Worm (Caenorhabditis elegans) whole organism, early embryonic: ENCODE measurements around the gene tag-180.

Experiments
- ama-1 ChIP-seq: fragments of 150-350 bp; optimal IDR thresholded peaks from 2 replicates; lab custom pipeline; 2014
- ets-7 ChIP-seq: sonication (generic microtip); optimal IDR thresholded peaks from 2 replicates; lab custom pipeline; 2016; ENCODE audit warnings: missing genotype, missing genetic modification characterization, missing compliant biosample characterization

DNA sequence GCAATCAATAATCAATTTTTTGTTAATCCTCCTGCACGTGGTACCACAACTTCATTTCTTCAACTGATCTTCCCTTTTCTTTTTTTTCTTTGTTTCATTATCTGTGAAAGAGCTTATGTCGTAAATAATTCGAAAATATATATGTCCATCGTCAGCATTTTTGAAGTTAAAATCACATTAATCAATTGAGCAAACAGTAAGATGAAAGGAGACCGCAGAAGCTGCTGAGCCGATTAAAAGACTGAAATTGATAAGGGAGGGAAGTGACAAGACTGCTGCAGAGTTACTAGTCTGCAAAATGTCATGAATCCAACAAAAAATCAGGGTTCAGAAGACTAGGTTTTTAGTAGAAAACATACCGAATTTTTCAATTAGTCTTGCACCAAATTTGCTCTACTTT is 45.4 kb downstream of the tag-180 start:
- TF ChIP-seq ama-1 (lab: Kevin White, UChicago) (no peak), ets-7 (no peak)
